Comparison of ENCODE assay signal across 1 fruit fly cellular context in the genomic region with DNA sequence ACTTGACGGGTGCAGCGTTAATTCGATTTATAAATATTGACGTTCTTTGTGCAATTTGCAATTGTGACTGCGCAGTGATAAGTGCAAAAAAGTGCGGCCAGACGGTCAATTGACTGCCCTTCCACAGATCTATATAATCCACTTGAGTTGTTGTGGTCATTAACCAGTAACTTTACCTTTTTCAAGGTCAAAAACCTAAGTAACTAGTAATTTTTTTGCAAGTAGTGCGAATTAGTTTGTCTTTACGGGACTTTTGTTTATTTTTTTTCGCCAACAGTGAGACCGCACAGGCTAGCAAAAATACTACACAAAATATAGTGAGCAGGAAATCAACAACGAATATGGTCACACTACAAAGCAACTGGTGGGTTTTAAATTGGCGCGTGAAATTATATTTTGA.
TF ChIP-seq lines count a peak whose summit lies in the region.

Gene Tango9 (minus strand): TSS at position 280 of the 400 bp plus-strand sequence.

TF ChIP-seq in whole organism, embryonic, 481 proteins besides CTCF, POLR2A, EP300 and RAD21 (continued from another document and continues in another):
- TF ChIP-seq CG10209 (GFP tag; optimal IDR thresholded peaks at IDR 0.05; lab: Kevin White, UChicago) (no peak), ara (GFP tag; IDR thresholded peaks at IDR 0.05; lab: Robert Waterston, UW) (no peak), tin (GFP tag; optimal IDR thresholded peaks at IDR 0.05; lab: Kevin White, UChicago) (no peak), ERR (GFP tag; optimal IDR thresholded peaks at IDR 0.05; lab: Kevin White, UChicago) (no peak), CG18599 (GFP tag; optimal IDR thresholded peaks at IDR 0.05; lab: Kevin White, UChicago) (no peak), jumu (GFP tag; optimal IDR thresholded peaks at IDR 0.05; lab: Kevin White, UChicago) (no peak), CG17328 (GFP tag; IDR thresholded peaks at IDR 0.05; lab: Robert Waterston, UW) (no peak), sens-2 (GFP tag; IDR thresholded peaks at IDR 0.05; lab: Robert Waterston, UW) (no peak), CG17612 (GFP tag; IDR thresholded peaks at IDR 0.05; lab: Robert Waterston, UW) (no peak), CG8359 (GFP tag; optimal IDR thresholded peaks at IDR 0.05; lab: Kevin White, UChicago; ENCODE audit: borderline replicate concordance) (no peak), Dip3 (GFP tag; optimal IDR thresholded peaks at IDR 0.05; lab: Kevin White, UChicago) (no peak), CG1647 (GFP tag; optimal IDR thresholded peaks at IDR 0.05; lab: Kevin White, UChicago) (no peak), CG10959 (GFP tag; IDR thresholded peaks at IDR 0.05; lab: Robert Waterston, UW) (no peak), CG18764 (GFP tag; optimal IDR thresholded peaks at IDR 0.05; lab: Kevin White, UChicago) (no peak), Hmx (GFP tag; optimal IDR thresholded peaks at IDR 0.05; lab: Kevin White, UChicago) (no peak), CG11085 (GFP tag; IDR thresholded peaks at IDR 0.05; lab: Robert Waterston, UW) (no peak), Opbp (GFP tag; IDR thresholded peaks at IDR 0.05; lab: Robert Waterston, UW; ENCODE audit: partially characterized antibody) (no peak), CG1233 (GFP tag; optimal IDR thresholded peaks at IDR 0.05; lab: Kevin White, UChicago) (no peak), CG9609 (GFP tag; optimal IDR thresholded peaks at IDR 0.05; lab: Kevin White, UChicago) (no peak), Chrac-16 (GFP tag; optimal IDR thresholded peaks at IDR 0.05; lab: Kevin White, UChicago) (no peak), croc (GFP tag; conservative IDR thresholded peaks at IDR 0.05; lab: Robert Waterston, UW) (no peak), kay (GFP tag; optimal IDR thresholded peaks at IDR 0.05; lab: Kevin White, UChicago) (no peak), E2f1 (GFP tag; IDR thresholded peaks at IDR 0.05; lab: Robert Waterston, UW) (no peak), CG11456 (GFP tag; IDR thresholded peaks at IDR 0.05; lab: Robert Waterston, UW) (no peak), repo (GFP tag; optimal IDR thresholded peaks at IDR 0.05; lab: Kevin White, UChicago) (no peak), corto (GFP tag; optimal IDR thresholded peaks at IDR 0.05; lab: Kevin White, UChicago) (no peak), pb (GFP tag; optimal IDR thresholded peaks at IDR 0.05; lab: Kevin White, UChicago) (no peak), abd-A (tag; optimal IDR thresholded peaks at IDR 0.05; lab: Kevin White, UChicago) (no peak), gsb-n (tag; optimal IDR thresholded peaks at IDR 0.05; lab: Kevin White, UChicago) (no peak), gcm (GFP tag; optimal IDR thresholded peaks at IDR 0.05; lab: Kevin White, UChicago) (no peak), maf-S (GFP tag; optimal IDR thresholded peaks at IDR 0.05; lab: Kevin White, UChicago) (no peak), cg (GFP tag; optimal IDR thresholded peaks at IDR 0.05; lab: Kevin White, UChicago) (no peak), Rfx (GFP tag; IDR thresholded peaks at IDR 0.05; lab: Robert Waterston, UW) (peak; percentile 13; the same call in 1 of the 2 replicates), CG4820 (GFP tag; optimal IDR thresholded peaks at IDR 0.05; lab: Kevin White, UChicago) (no peak), hkb (optimal IDR thresholded peaks at IDR 0.05; lab: Kevin White, UChicago) (no peak), hkb (GFP tag; IDR thresholded peaks at IDR 0.05; lab: Robert Waterston, UW) (no peak), row (GFP tag; IDR thresholded peaks at IDR 0.05; lab: Robert Waterston, UW) (no peak; the same call in 2 of the 3 replicates), prd (optimal IDR thresholded peaks at IDR 0.05; lab: Kevin White, UChicago) (no peak), prd (GFP tag; IDR thresholded peaks at IDR 0.05; lab: Robert Waterston, UW) (no peak), odd (GFP tag; optimal IDR thresholded peaks at IDR 0.05; lab: Kevin White, UChicago) (no peak), pzg (GFP tag; optimal IDR thresholded peaks at IDR 0.05; lab: Kevin White, UChicago) (peak; percentile 87), Sox102F (GFP tag; optimal IDR thresholded peaks at IDR 0.05; lab: Kevin White, UChicago) (no peak), pnt (GFP tag; optimal IDR thresholded peaks at IDR 0.05; lab: Kevin White, UChicago) (no peak), Rx (GFP tag; IDR thresholded peaks at IDR 0.05; lab: Robert Waterston, UW) (no peak), CG3726 (GFP tag; IDR thresholded peaks at IDR 0.05; lab: Robert Waterston, UW) (no peak), sim (GFP tag; IDR thresholded peaks at IDR 0.05; lab: Robert Waterston, UW) (no peak), CG13123 (GFP tag; optimal IDR thresholded peaks at IDR 0.05; lab: Kevin White, UChicago) (no peak), CG14441 (GFP tag; IDR thresholded peaks at IDR 0.05; lab: Robert Waterston, UW) (no peak), br (optimal IDR thresholded peaks at IDR 0.05; lab: Kevin White, UChicago) (no peak), Med (GFP tag; lab: Kevin White, UChicago) (peak; percentile 63), lmd (GFP tag; IDR thresholded peaks at IDR 0.05; lab: Robert Waterston, UW) (no peak), Doc2 (GFP tag; IDR thresholded peaks at IDR 0.05; lab: Robert Waterston, UW) (no peak), CG34224 (GFP tag; IDR thresholded peaks at IDR 0.05; lab: Robert Waterston, UW; ENCODE audit: partially characterized antibody) (no peak), Ada2b (GFP tag; IDR thresholded peaks at IDR 0.05; lab: Robert Waterston, UW) (no peak), CG34422 (GFP tag; IDR thresholded peaks at IDR 0.05; lab: Robert Waterston, UW) (peak; percentile 25; the same call in 1 of the 3 replicates), Kr (GFP tag; optimal IDR thresholded peaks at IDR 0.05; lab: Kevin White, UChicago) (no peak), gem (tag; optimal IDR thresholded peaks at IDR 0.05; lab: Kevin White, UChicago) (no peak), twi (tag; optimal IDR thresholded peaks at IDR 0.05; lab: Kevin White, UChicago) (no peak), lola (GFP tag; optimal IDR thresholded peaks at IDR 0.05; lab: Kevin White, UChicago) (no peak), vfl (GFP tag; optimal IDR thresholded peaks at IDR 0.05; lab: Kevin White, UChicago) (no peak), CG3065 (GFP tag; optimal IDR thresholded peaks at IDR 0.05; lab: Kevin White, UChicago) (no peak), CG1792 (GFP tag; optimal IDR thresholded peaks at IDR 0.05; lab: Kevin White, UChicago) (no peak), ap (GFP tag; IDR thresholded peaks at IDR 0.05; lab: Robert Waterston, UW) (no peak), CG12744 (GFP tag; optimal IDR thresholded peaks at IDR 0.05; lab: Kevin White, UChicago) (no peak), CG13296 (GFP tag; optimal IDR thresholded peaks at IDR 0.05; lab: Kevin White, UChicago) (no peak), Dek (tag; optimal IDR thresholded peaks at IDR 0.05; lab: Kevin White, UChicago) (no peak), gfzf (GFP tag; optimal IDR thresholded peaks at IDR 0.05; lab: Kevin White, UChicago) (peak; percentile 92), CG6689 (GFP tag; IDR thresholded peaks at IDR 0.05; lab: Robert Waterston, UW) (no peak), nau (GFP tag; optimal IDR thresholded peaks at IDR 0.05; lab: Kevin White, UChicago) (no peak), gce (GFP tag; IDR thresholded peaks at IDR 0.05; lab: Robert Waterston, UW) (no peak), sob (GFP tag; IDR thresholded peaks at IDR 0.05; lab: Robert Waterston, UW) (no peak), bbx (GFP tag; IDR thresholded peaks at IDR 0.05; lab: Robert Waterston, UW; ENCODE audit: partially characterized antibody) (no peak), CG4854 (GFP tag; optimal IDR thresholded peaks at IDR 0.05; lab: Kevin White, UChicago) (no peak), CG10431 (GFP tag; optimal IDR thresholded peaks at IDR 0.05; lab: Kevin White, UChicago) (no peak), sna (GFP tag; IDR thresholded peaks at IDR 0.05; lab: Robert Waterston, UW; ENCODE audit: partially characterized antibody) (no peak), CG10565 (GFP tag; optimal IDR thresholded peaks at IDR 0.05; lab: Kevin White, UChicago) (no peak), CG4282 (GFP tag; optimal IDR thresholded peaks at IDR 0.05; lab: Kevin White, UChicago) (no peak), Ets97D (GFP tag; optimal IDR thresholded peaks at IDR 0.05; lab: Kevin White, UChicago) (peak; percentile 88), yki (optimal IDR thresholded peaks at IDR 0.05; lab: Kevin White, UChicago) (no peak), HLH4C (GFP tag; IDR thresholded peaks at IDR 0.05; lab: Robert Waterston, UW; ENCODE audit: partially characterized antibody) (no peak), CG31388 (GFP tag; optimal IDR thresholded peaks at IDR 0.05; lab: Kevin White, UChicago) (no peak), Blimp-1 (GFP tag; optimal IDR thresholded peaks at IDR 0.05; lab: Kevin White, UChicago) (no peak), amos (GFP tag; IDR thresholded peaks at IDR 0.05; lab: Robert Waterston, UW; ENCODE audit: partially characterized antibody) (no peak), bcd (GFP tag; optimal IDR thresholded peaks at IDR 0.05; lab: Kevin White, UChicago) (no peak), Eip74EF (GFP tag; optimal IDR thresholded peaks at IDR 0.05; lab: Kevin White, UChicago) (no peak), CG12219 (GFP tag; optimal IDR thresholded peaks at IDR 0.05; lab: Kevin White, UChicago) (no peak), tup (GFP tag; optimal IDR thresholded peaks at IDR 0.05; lab: Kevin White, UChicago) (no peak), Mrtf (GFP tag; IDR thresholded peaks at IDR 0.05; lab: Robert Waterston, UW) (no peak), CG33557 (GFP tag; optimal IDR thresholded peaks at IDR 0.05; lab: Kevin White, UChicago) (no peak), CG30403 (GFP tag; optimal IDR thresholded peaks at IDR 0.05; lab: Kevin White, UChicago) (no peak), ab (GFP tag; optimal IDR thresholded peaks at IDR 0.05; lab: Kevin White, UChicago) (no peak), ham (GFP tag; IDR thresholded peaks at IDR 0.05; lab: Robert Waterston, UW) (no peak), CG9817 (tag; optimal IDR thresholded peaks at IDR 0.05; lab: Kevin White, UChicago) (no peak), hth (optimal IDR thresholded peaks at IDR 0.05; lab: Kevin White, UChicago) (no peak), ci (GFP tag; IDR thresholded peaks at IDR 0.05; lab: Robert Waterston, UW) (peak; percentile 62; the same call in 2 of the 3 replicates), unpg (GFP tag; optimal IDR thresholded peaks at IDR 0.05; lab: Kevin White, UChicago) (no peak), CG4404 (GFP tag; IDR thresholded peaks at IDR 0.05; lab: Robert Waterston, UW) (no peak), cad (GFP tag; optimal IDR thresholded peaks at IDR 0.05; lab: Kevin White, UChicago) (no peak), chinmo (GFP tag; IDR thresholded peaks at IDR 0.05; lab: Robert Waterston, UW; ENCODE audit: partially characterized antibody) (no peak), klu (GFP tag; IDR thresholded peaks at IDR 0.05; lab: Robert Waterston, UW) (no peak), CG4328 (GFP tag; optimal IDR thresholded peaks at IDR 0.05; lab: Kevin White, UChicago) (no peak), gt (GFP tag; IDR thresholded peaks at IDR 0.05; lab: Robert Waterston, UW) (no peak), CG7786 (GFP tag; optimal IDR thresholded peaks at IDR 0.05; lab: Kevin White, UChicago) (no peak), CG3281 (GFP tag; optimal IDR thresholded peaks at IDR 0.05; lab: Kevin White, UChicago) (no peak), az2 (GFP tag; optimal IDR thresholded peaks at IDR 0.05; lab: Kevin White, UChicago) (no peak), crol (GFP tag; IDR thresholded peaks at IDR 0.05; lab: Robert Waterston, UW) (no peak), Camta (GFP tag; optimal IDR thresholded peaks at IDR 0.05; lab: Kevin White, UChicago) (no peak), pho (GFP tag; optimal IDR thresholded peaks at IDR 0.05; lab: Kevin White, UChicago) (no peak), CG12104 (GFP tag; optimal IDR thresholded peaks at IDR 0.05; lab: Kevin White, UChicago) (no peak), CG2199 (GFP tag; IDR thresholded peaks at IDR 0.05; lab: Robert Waterston, UW) (no peak), CG8478 (optimal IDR thresholded peaks at IDR 0.05; lab: Kevin White, UChicago) (no peak), YL-1 (GFP tag; optimal IDR thresholded peaks at IDR 0.05; lab: Kevin White, UChicago) (peak; percentile 39), dm (GFP tag; optimal IDR thresholded peaks at IDR 0.05; lab: Kevin White, UChicago) (no peak), lbe (GFP tag; optimal IDR thresholded peaks at IDR 0.05; lab: Kevin White, UChicago) (no peak), Poxn (GFP tag; IDR thresholded peaks at IDR 0.05; lab: Robert Waterston, UW) (no peak), vvl (GFP tag; IDR thresholded peaks at IDR 0.05; lab: Robert Waterston, UW) (0 out of 2 replicates have a peak, but pooled peaks have one; percentile 33), HmgD (GFP tag; optimal IDR thresholded peaks at IDR 0.05; lab: Kevin White, UChicago) (no peak), ttk (GFP tag; IDR thresholded peaks at IDR 0.05; lab: Robert Waterston, UW) (no peak), CG18476 (GFP tag; optimal IDR thresholded peaks at IDR 0.05; lab: Kevin White, UChicago) (no peak), Nf-YC (tag; optimal IDR thresholded peaks at IDR 0.05; lab: Kevin White, UChicago) (peak; percentile 19), scrt (GFP tag; optimal IDR thresholded peaks at IDR 0.05; lab: Kevin White, UChicago) (peak; percentile 99), Side (GFP tag; optimal IDR thresholded peaks at IDR 0.05; lab: Kevin White, UChicago) (no peak), salm (tag; optimal IDR thresholded peaks at IDR 0.05; lab: Kevin White, UChicago) (no peak), tap (tag; optimal IDR thresholded peaks at IDR 0.05; lab: Kevin White, UChicago) (no peak), BtbVII (GFP tag; optimal IDR thresholded peaks at IDR 0.05; lab: Kevin White, UChicago) (no peak), ken (GFP tag; IDR thresholded peaks at IDR 0.05; lab: Robert Waterston, UW) (no peak), zf30C (GFP tag; optimal IDR thresholded peaks at IDR 0.05; lab: Kevin White, UChicago) (no peak), ftz-f1 (GFP tag; optimal IDR thresholded peaks at IDR 0.05; lab: Kevin White, UChicago) (peak; percentile 11), H15 (GFP tag; IDR thresholded peaks at IDR 0.05; lab: Robert Waterston, UW) (no peak), stwl (tag; optimal IDR thresholded peaks at IDR 0.05; lab: Kevin White, UChicago) (peak; percentile 83), CG31365 (tag; optimal IDR thresholded peaks at IDR 0.05; lab: Kevin White, UChicago) (no peak), Neu2 (GFP tag; optimal IDR thresholded peaks at IDR 0.05; lab: Kevin White, UChicago; ENCODE audit: borderline replicate concordance) (no peak), otp (GFP tag; IDR thresholded peaks at IDR 0.05; lab: Robert Waterston, UW) (no peak), sc (optimal IDR thresholded peaks at IDR 0.05; lab: Kevin White, UChicago) (no peak), sc (GFP tag; optimal IDR thresholded peaks at IDR 0.05; lab: Kevin White, UChicago) (no peak)
